Fruit fly (Drosophila melanogaster): ENCODE data around the gene hwt.
A peak's percentile ranks its signal among the peaks of the same experiment; 100 is the strongest.

The hwt gene

dm6 chrX:12471408-12471807, 96.8 kb downstream of the hwt start (continued):
- TF ChIP-seq Stat92E (GFP tag; optimal IDR thresholded peaks at IDR 0.05) = no peak
- peak; percentile 2 for TF ChIP-seq CG34376 (GFP tag; optimal IDR thresholded peaks at IDR 0.05)
- peak; percentile 12 for TF ChIP-seq pzg (GFP tag; optimal IDR thresholded peaks at IDR 0.05)
- TF ChIP-seq Abd-B (GFP tag; optimal IDR thresholded peaks at IDR 0.05) = no peak
- TF ChIP-seq E2f2 (GFP tag; IDR thresholded peaks at IDR 0.05) = peak; percentile 82
- peak; percentile 18 for TF ChIP-seq CG10543 (GFP tag; optimal IDR thresholded peaks at IDR 0.05)
- TF ChIP-seq kay (GFP tag; optimal IDR thresholded peaks at IDR 0.05) = no peak
- no peak for TF ChIP-seq gsb (GFP tag; IDR thresholded peaks at IDR 0.05)
- TF ChIP-seq salm (tag; optimal IDR thresholded peaks at IDR 0.05) = no peak
- no peak for TF ChIP-seq CG12769 (tag; optimal IDR thresholded peaks at IDR 0.05)
- 0 out of 4 replicates have a peak, but pooled peaks have one; percentile 59 for TF ChIP-seq chinmo (GFP tag; IDR thresholded peaks at IDR 0.05; ENCODE audit: partially characterized antibody)
- no peak for TF ChIP-seq Nf-YA (GFP tag; IDR thresholded peaks at IDR 0.05)
- peak; percentile 73 to 75 for TF ChIP-seq Trl (optimal IDR thresholded peaks at IDR 0.05)
- no peak for TF ChIP-seq Trl (GFP tag; optimal IDR thresholded peaks at IDR 0.05)
- TF ChIP-seq gsb-n (tag; optimal IDR thresholded peaks at IDR 0.05) = no peak
- peak; percentile 29 for TF ChIP-seq CG3163 (GFP tag; optimal IDR thresholded peaks at IDR 0.05)
- TF ChIP-seq bowl (GFP tag; IDR thresholded peaks at IDR 0.05) = no peak
- peak; percentile 65 for TF ChIP-seq Dp (GFP tag; optimal IDR thresholded peaks at IDR 0.05)
- peak; percentile 75 for TF ChIP-seq Med (GFP tag)
- no peak for TF ChIP-seq NC2β (GFP tag; optimal IDR thresholded peaks at IDR 0.05)

- TF ChIP-seq CG2120 (GFP tag; optimal IDR thresholded peaks at IDR 0.05) (peak; percentile 51), Sox100B (GFP tag; optimal IDR thresholded peaks at IDR 0.05) (peak; percentile 65), Aef1 (GFP tag; IDR thresholded peaks at IDR 0.05) (peak; percentile 69), CG31224 (GFP tag; IDR thresholded peaks at IDR 0.05) (peak; percentile 47), Dip3 (GFP tag; optimal IDR thresholded peaks at IDR 0.05) (no peak), CG13624 (GFP tag; optimal IDR thresholded peaks at IDR 0.05) (peak; percentile 48), Bgb (GFP tag; IDR thresholded peaks at IDR 0.05; ENCODE audit: partially characterized antibody) (no peak), CoRest (tag; optimal IDR thresholded peaks at IDR 0.05) (peak; percentile 69), tap (tag; optimal IDR thresholded peaks at IDR 0.05) (peak; percentile 21), CG18262 (tag; optimal IDR thresholded peaks at IDR 0.05) (peak; percentile 59), B-H2 (GFP tag; optimal IDR thresholded peaks at IDR 0.05) (peak; percentile 17), HmgD (GFP tag; optimal IDR thresholded peaks at IDR 0.05) (no peak), lab (GFP tag; optimal IDR thresholded peaks at IDR 0.05) (peak; percentile 69), seq (GFP tag; IDR thresholded peaks at IDR 0.05) (peak; percentile 67), prd (optimal IDR thresholded peaks at IDR 0.05) (no peak), prd (GFP tag; IDR thresholded peaks at IDR 0.05) (peak; percentile 70), inv (GFP tag; IDR thresholded peaks at IDR 0.05; ENCODE audit: partially characterized antibody) (no peak), wor (GFP tag; IDR thresholded peaks at IDR 0.05) (peak; percentile 62), CHES-1-like (GFP tag; optimal IDR thresholded peaks at IDR 0.05) (no peak), Dfd (GFP tag; optimal IDR thresholded peaks at IDR 0.05) (no peak), CG11085 (GFP tag; IDR thresholded peaks at IDR 0.05) (0 out of 2 replicates have a peak, but pooled peaks have one; percentile 23), ac (GFP tag; optimal IDR thresholded peaks at IDR 0.05) (no peak), CG17829 (tag; optimal IDR thresholded peaks at IDR 0.05) (peak; percentile 36), Blimp-1 (GFP tag; optimal IDR thresholded peaks at IDR 0.05) (peak; percentile 19), CG3163 (GFP tag; optimal IDR thresholded peaks at IDR 0.05) (peak; percentile 61), Nf-YA (GFP tag; IDR thresholded peaks at IDR 0.05) (0 out of 2 replicates have a peak, but pooled peaks have one; percentile 19), CG6854 (GFP tag; optimal IDR thresholded peaks at IDR 0.05) (peak; percentile 36), CG32532 (GFP tag; IDR thresholded peaks at IDR 0.05) (peak; percentile 76), Dbx (GFP tag; IDR thresholded peaks at IDR 0.05) (peak; percentile 78), Stat92E (GFP tag; optimal IDR thresholded peaks at IDR 0.05) (no peak), CG10209 (GFP tag; optimal IDR thresholded peaks at IDR 0.05) (peak; percentile 45), phol (tag; optimal IDR thresholded peaks at IDR 0.05) (peak; percentile 53)
Measured at dm6 chrX:12470187-12470931, 97.9 kb downstream of the hwt start.
